Worm (Caenorhabditis elegans): Measurements from ENCODE around the gene ccnk-1.

DNA sequence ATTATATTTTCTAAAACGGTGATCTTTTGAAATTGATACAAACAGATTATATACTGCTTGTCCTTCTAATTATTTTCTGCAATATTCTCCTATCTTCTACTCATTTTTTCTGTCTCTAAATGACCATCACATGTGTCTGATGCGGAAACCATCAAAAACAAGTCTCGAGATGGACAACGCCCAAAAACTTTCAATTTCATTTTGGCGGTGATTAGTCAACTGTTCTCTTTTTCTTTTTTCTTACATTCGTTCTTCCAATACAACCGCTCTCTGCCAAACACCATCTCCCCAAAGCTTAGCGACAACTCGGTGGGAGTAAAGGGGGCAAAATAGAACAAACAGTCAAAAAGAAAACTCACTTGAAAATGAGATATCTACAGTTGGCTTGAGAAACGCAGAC is 21.0 kb downstream of the ccnk-1 start:
- TF ChIP-seq ceh-2 (tag; optimal IDR thresholded peaks at IDR 0.05) (no peak), odd-2 (tag; optimal IDR thresholded peaks at IDR 0.05) (no peak), sdc-2 (tag; optimal IDR thresholded peaks at IDR 0.05) (no peak), pha-4 (tag; optimal IDR thresholded peaks at IDR 0.05) (no peak), unc-86 (tag; optimal IDR thresholded peaks at IDR 0.05) (no peak), ama-1 (optimal IDR thresholded peaks at IDR 0.05) (no peak), ceh-19 (GFP tag; optimal IDR thresholded peaks at IDR 0.05) (no peak), mec-3 (tag; optimal IDR thresholded peaks at IDR 0.05; ENCODE audit: borderline replicate concordance) (no peak), tbx-7 (tag; optimal IDR thresholded peaks at IDR 0.05) (no peak), ets-4 (tag; optimal IDR thresholded peaks at IDR 0.05) (no peak), fkh-10 (GFP tag; optimal IDR thresholded peaks at IDR 0.05) (no peak)
